Fruit fly (Drosophila melanogaster): ENCODE results near the gene Tasp1.

Gene Tasp1

dm6 chr3L:16042080-16042344 is 45.3 kb downstream of the Tasp1 start (continued):
- TF ChIP-seq Sox14 (GFP tag; optimal IDR thresholded peaks at IDR 0.05) (no peak), achi (GFP tag; optimal IDR thresholded peaks at IDR 0.05) (no peak), Sox102F (GFP tag; optimal IDR thresholded peaks at IDR 0.05) (no peak), pdm3 (GFP tag; optimal IDR thresholded peaks at IDR 0.05) (no peak), CG31627 (GFP tag; optimal IDR thresholded peaks at IDR 0.05) (no peak), CG11902 (GFP tag; optimal IDR thresholded peaks at IDR 0.05) (no peak), ss (GFP tag; optimal IDR thresholded peaks at IDR 0.05) (no peak), eg (GFP tag; IDR thresholded peaks at IDR 0.05) (no peak)

dm6 chr3L:16041260-16042079 is 45.9 kb downstream of the Tasp1 start:
- TF ChIP-seq fd59A (GFP tag; optimal IDR thresholded peaks at IDR 0.05): no peak
- peak; percentile 49 for TF ChIP-seq CG10669 (GFP tag; optimal IDR thresholded peaks at IDR 0.05)
- TF ChIP-seq Eip75B (GFP tag; optimal IDR thresholded peaks at IDR 0.05): no peak
- peak; percentile 65 for TF ChIP-seq CG6163 (GFP tag; IDR thresholded peaks at IDR 0.05)
- TF ChIP-seq CG6808 (GFP tag; optimal IDR thresholded peaks at IDR 0.05): peak; percentile 89
- peak; percentile 28 for TF ChIP-seq CG7368 (GFP tag; optimal IDR thresholded peaks at IDR 0.05)
- no peak for TF ChIP-seq CG8319 (GFP tag; optimal IDR thresholded peaks at IDR 0.05)
- TF ChIP-seq CG11294 (GFP tag; IDR thresholded peaks at IDR 0.05): peak; percentile 40; the same call in 1 of the 2 replicates
- peak; percentile 27 for TF ChIP-seq CG3919 (GFP tag; optimal IDR thresholded peaks at IDR 0.05)
- TF ChIP-seq esn (GFP tag; optimal IDR thresholded peaks at IDR 0.05): peak; percentile 2
- TF ChIP-seq CG4318 (GFP tag; optimal IDR thresholded peaks at IDR 0.05): no peak
- no peak for TF ChIP-seq Hr39 (GFP tag; optimal IDR thresholded peaks at IDR 0.05)
- TF ChIP-seq Sox14 (GFP tag; optimal IDR thresholded peaks at IDR 0.05): peak; percentile 61
- TF ChIP-seq dsx (GFP tag; optimal IDR thresholded peaks at IDR 0.05; ENCODE audit: poor library complexity, severe bottlenecking): peak; percentile 21
- TF ChIP-seq CG15336 (GFP tag; IDR thresholded peaks at IDR 0.05): peak; percentile 64
- TF ChIP-seq CG3032 (tag; optimal IDR thresholded peaks at IDR 0.05): peak; percentile 20
- peak; percentile 73 for TF ChIP-seq CG16779 (tag; optimal IDR thresholded peaks at IDR 0.05)
- TF ChIP-seq achi (GFP tag; optimal IDR thresholded peaks at IDR 0.05): no peak
- no peak for TF ChIP-seq lz (GFP tag; optimal IDR thresholded peaks at IDR 0.05)
- peak; percentile 42 to 73 for TF ChIP-seq salr (GFP tag; optimal IDR thresholded peaks at IDR 0.05)
- TF ChIP-seq Ets96B (tag; optimal IDR thresholded peaks at IDR 0.05): peak; percentile 32
- TF ChIP-seq dac (GFP tag; optimal IDR thresholded peaks at IDR 0.05): peak; percentile 20
- TF ChIP-seq Gug (GFP tag; IDR thresholded peaks at IDR 0.05): 0 out of 2 replicates have a peak, but pooled peaks have one; percentile 8
- peak; percentile 76 for TF ChIP-seq Eip78C (GFP tag)
- TF ChIP-seq ss (GFP tag; optimal IDR thresholded peaks at IDR 0.05): peak; percentile 92 to 96
- peak; percentile 82 for TF ChIP-seq Lpt (GFP tag; optimal IDR thresholded peaks at IDR 0.05)
- TF ChIP-seq cyc (GFP tag; optimal IDR thresholded peaks at IDR 0.05): no peak
- TF ChIP-seq fd85E (GFP tag; optimal IDR thresholded peaks at IDR 0.05): no peak
- peak; percentile 90 for TF ChIP-seq CG9139 (GFP tag; optimal IDR thresholded peaks at IDR 0.05)
- no peak for TF ChIP-seq Ets21C (GFP tag; optimal IDR thresholded peaks at IDR 0.05)
- TF ChIP-seq Met (GFP tag; optimal IDR thresholded peaks at IDR 0.05): peak; percentile 22
- TF ChIP-seq Eip93F (GFP tag; optimal IDR thresholded peaks at IDR 0.05): peak; percentile 59
- no peak for TF ChIP-seq fkh (GFP tag; optimal IDR thresholded peaks at IDR 0.05)
- peak; percentile 90 for TF ChIP-seq CG6276 (GFP tag; optimal IDR thresholded peaks at IDR 0.05)
- TF ChIP-seq CG11902 (GFP tag; optimal IDR thresholded peaks at IDR 0.05): no peak
- peak; percentile 4 for TF ChIP-seq Smox (GFP tag; optimal IDR thresholded peaks at IDR 0.05)
- TF ChIP-seq CG34406 (GFP tag; optimal IDR thresholded peaks at IDR 0.05): no peak
- peak; percentile 93 for TF ChIP-seq CG6854 (GFP tag; optimal IDR thresholded peaks at IDR 0.05)
- peak; percentile 36 for TF ChIP-seq CG32006 (GFP tag; optimal IDR thresholded peaks at IDR 0.05)
- no peak for TF ChIP-seq Sox15 (GFP tag; optimal IDR thresholded peaks at IDR 0.05)
- TF ChIP-seq CG8632 (GFP tag; optimal IDR thresholded peaks at IDR 0.05): peak; percentile 40
- no peak for TF ChIP-seq CG31627 (GFP tag; optimal IDR thresholded peaks at IDR 0.05)
- TF ChIP-seq CG11762 (GFP tag; optimal IDR thresholded peaks at IDR 0.05; ENCODE audit: insufficient read depth): peak; percentile 12
- peak; percentile 60 for TF ChIP-seq spab (GFP tag; optimal IDR thresholded peaks at IDR 0.05)
- TF ChIP-seq Hr38 (GFP tag; optimal IDR thresholded peaks at IDR 0.05): no peak
